Worm (Caenorhabditis elegans): ENCODE measurements around the gene cox-6B.

cox-6B gene

DNA sequence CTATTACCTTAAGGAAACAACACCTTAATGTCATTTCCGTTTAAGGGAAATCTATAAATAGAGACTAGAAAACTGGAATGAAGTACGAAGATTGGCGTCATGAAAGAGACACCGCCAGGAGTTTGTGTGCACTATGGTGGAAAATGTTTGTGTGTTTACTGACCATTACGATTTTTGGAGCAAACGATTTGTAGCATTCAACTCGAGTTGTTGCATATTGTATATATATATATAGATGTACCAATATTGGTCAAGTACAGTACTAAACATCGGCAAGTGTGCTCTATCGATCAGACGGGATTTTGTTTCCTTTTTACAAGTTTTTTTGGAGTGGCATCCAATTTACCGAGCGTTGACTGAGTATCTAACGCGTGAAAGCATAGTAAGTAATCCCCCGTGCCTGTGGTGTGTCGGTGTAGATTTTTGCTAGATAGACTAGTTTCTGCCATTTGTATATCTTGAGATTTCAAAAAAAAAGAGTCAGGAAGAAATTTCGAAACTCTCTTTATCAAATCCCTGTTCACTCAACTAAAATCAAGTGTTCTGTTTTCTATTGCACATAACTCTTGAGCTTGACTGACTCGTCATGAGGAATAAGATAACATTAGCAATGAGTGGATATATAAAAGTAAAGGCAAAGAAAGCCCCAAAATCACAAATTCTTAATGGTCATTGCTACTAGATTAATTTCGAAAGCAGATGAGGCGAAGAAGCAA, 102.5 kb downstream of the cox-6B start, which contains the start of the genes twk-45 and Y71H2AM.25:
Gene twk-45, minus strand, starts transcription at position 101 of the 716 bp plus-strand sequence.
Gene Y71H2AM.25, plus strand, starts transcription at position 666 of the 716 bp plus-strand sequence.
- no peak for TF ChIP-seq nhr-237 (tag; optimal IDR thresholded peaks at IDR 0.05)
- TF ChIP-seq mls-2 (tag; optimal IDR thresholded peaks at IDR 0.05) = no peak
- TF ChIP-seq flh-1 (GFP tag; optimal IDR thresholded peaks at IDR 0.05) = no peak
- no peak for TF ChIP-seq sptf-1 (tag; optimal IDR thresholded peaks at IDR 0.05)
- TF ChIP-seq hlh-1 (tag; optimal IDR thresholded peaks at IDR 0.05) = no peak
- no peak for TF ChIP-seq tbx-8 (GFP tag; optimal IDR thresholded peaks at IDR 0.05)
- TF ChIP-seq M03D4.4 (tag; optimal IDR thresholded peaks at IDR 0.05) = no peak
- no peak for TF ChIP-seq ztf-11 (tag; optimal IDR thresholded peaks at IDR 0.05)
- TF ChIP-seq snpc-4 (tag; optimal IDR thresholded peaks at IDR 0.05) = no peak
- TF ChIP-seq unc-39 (tag; optimal IDR thresholded peaks at IDR 0.05) = no peak
- TF ChIP-seq lin-13 (tag; optimal IDR thresholded peaks at IDR 0.05) = no peak
- no peak for TF ChIP-seq ceh-39 (tag; optimal IDR thresholded peaks at IDR 0.05)
- TF ChIP-seq drap-1 (GFP tag; optimal IDR thresholded peaks at IDR 0.05) = no peak
- no peak for TF ChIP-seq nhr-12 (tag; optimal IDR thresholded peaks at IDR 0.05)

DNA sequence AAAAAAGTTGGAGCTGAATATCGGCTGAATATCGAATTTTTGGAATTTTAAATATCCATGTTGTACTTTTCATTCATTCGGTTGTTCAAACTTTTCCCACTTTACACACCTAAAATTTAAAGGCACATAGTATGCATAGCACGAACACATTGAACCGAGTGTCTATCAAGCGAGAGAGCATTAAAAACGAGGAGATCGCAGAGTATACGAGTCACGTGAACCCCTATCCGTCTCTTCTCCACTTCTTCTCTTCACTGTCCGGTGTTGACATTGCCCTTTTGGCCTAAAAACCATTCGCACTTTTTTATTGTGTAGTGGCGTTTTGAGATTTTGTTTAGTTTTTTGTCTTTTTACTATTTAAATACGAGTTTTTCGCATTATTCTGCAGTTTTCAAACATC, 105.0 kb downstream of the cox-6B start:
- peak; percentile 49 for TF ChIP-seq nhr-2 (tag; optimal IDR thresholded peaks at IDR 0.05)
- TF ChIP-seq unc-62 (GFP tag; optimal IDR thresholded peaks at IDR 0.05) = peak; percentile 17
- no peak for TF ChIP-seq unc-39 (tag; optimal IDR thresholded peaks at IDR 0.05)
- no peak for TF ChIP-seq hlh-1 (tag; optimal IDR thresholded peaks at IDR 0.05)
- no peak for TF ChIP-seq snpc-4 (tag; optimal IDR thresholded peaks at IDR 0.05)
- TF ChIP-seq nhr-12 (tag; optimal IDR thresholded peaks at IDR 0.05) = no peak
- TF ChIP-seq ham-2 (GFP tag; optimal IDR thresholded peaks at IDR 0.05) = no peak
- no peak for TF ChIP-seq nhr-76 (tag; optimal IDR thresholded peaks at IDR 0.05)
- TF ChIP-seq flh-1 (GFP tag; optimal IDR thresholded peaks at IDR 0.05) = no peak
- TF ChIP-seq blmp-1 (tag; optimal IDR thresholded peaks at IDR 0.05) = no peak
- TF ChIP-seq lin-13 (tag; optimal IDR thresholded peaks at IDR 0.05) = no peak
- TF ChIP-seq nhr-237 (tag; optimal IDR thresholded peaks at IDR 0.05) = no peak
- no peak for TF ChIP-seq elt-1 (tag; optimal IDR thresholded peaks at IDR 0.05; ENCODE audit: borderline replicate concordance, insufficient read depth)
- no peak for TF ChIP-seq bed-3 (GFP tag; optimal IDR thresholded peaks at IDR 0.05)
- no peak for TF ChIP-seq mls-2 (tag; optimal IDR thresholded peaks at IDR 0.05)
- TF ChIP-seq tbx-8 (GFP tag; optimal IDR thresholded peaks at IDR 0.05) = no peak
- TF ChIP-seq unc-120 (tag; optimal IDR thresholded peaks at IDR 0.05; ENCODE audit: poor library complexity, severe bottlenecking) = no peak
- no peak for TF ChIP-seq sptf-1 (tag; optimal IDR thresholded peaks at IDR 0.05)
- no peak for TF ChIP-seq cnd-1 (tag; optimal IDR thresholded peaks at IDR 0.05)
- no peak for TF ChIP-seq elt-3 (tag; optimal IDR thresholded peaks at IDR 0.05)
- TF ChIP-seq pha-4 (tag; optimal IDR thresholded peaks at IDR 0.05) = peak; percentile 34
- TF ChIP-seq lsy-2 (tag; optimal IDR thresholded peaks at IDR 0.05) = no peak
- no peak for TF ChIP-seq ceh-39 (tag; optimal IDR thresholded peaks at IDR 0.05)
- no peak for TF ChIP-seq mab-5 (tag; optimal IDR thresholded peaks at IDR 0.05)

DNA sequence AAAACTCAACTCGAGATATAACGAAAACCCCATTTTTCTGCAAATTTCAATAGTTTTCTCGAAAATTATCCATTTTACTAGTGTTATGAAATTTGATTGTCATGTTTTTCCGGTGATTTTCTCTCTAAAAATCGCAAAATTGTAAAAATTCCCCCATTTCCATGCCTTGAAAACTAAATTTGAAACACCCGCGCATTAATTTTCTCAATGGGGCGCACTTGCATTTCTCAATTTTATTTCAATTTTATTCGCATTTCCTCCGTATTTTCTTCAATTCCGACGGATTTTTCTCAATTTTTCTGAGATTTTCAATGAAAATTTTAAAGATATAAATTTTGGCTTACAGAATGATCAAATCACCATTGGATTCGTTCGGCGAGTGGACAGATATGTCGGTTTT, 105.6 kb downstream of the cox-6B start, which contains the start of gene Y71H2AM.3:
Gene Y71H2AM.3, plus strand, starts transcription at position 347 of the 400 bp plus-strand sequence.
- peak; percentile 35 for TF ChIP-seq nhr-237 (tag; optimal IDR thresholded peaks at IDR 0.05)
- TF ChIP-seq lsy-2 (tag; optimal IDR thresholded peaks at IDR 0.05) = peak; percentile 1
- no peak for TF ChIP-seq ham-2 (GFP tag; optimal IDR thresholded peaks at IDR 0.05)
- TF ChIP-seq pha-4 (tag; optimal IDR thresholded peaks at IDR 0.05) = no peak
- TF ChIP-seq blmp-1 (tag; optimal IDR thresholded peaks at IDR 0.05) = no peak
- no peak for TF ChIP-seq elt-1 (tag; optimal IDR thresholded peaks at IDR 0.05; ENCODE audit: borderline replicate concordance, insufficient read depth)
- no peak for TF ChIP-seq lin-32 (GFP tag; optimal IDR thresholded peaks at IDR 0.05)
- TF ChIP-seq ces-1 (GFP tag; optimal IDR thresholded peaks at IDR 0.05) = peak; percentile 66
- no peak for TF ChIP-seq sptf-1 (tag; optimal IDR thresholded peaks at IDR 0.05)
- no peak for TF ChIP-seq mls-2 (tag; optimal IDR thresholded peaks at IDR 0.05)
- TF ChIP-seq drap-1 (GFP tag; optimal IDR thresholded peaks at IDR 0.05) = no peak
- TF ChIP-seq sem-2 (GFP tag; optimal IDR thresholded peaks at IDR 0.05) = no peak
- TF ChIP-seq cnd-1 (tag; optimal IDR thresholded peaks at IDR 0.05) = no peak
- TF ChIP-seq snpc-4 (tag; optimal IDR thresholded peaks at IDR 0.05) = no peak
- no peak for TF ChIP-seq elt-3 (tag; optimal IDR thresholded peaks at IDR 0.05)
- TF ChIP-seq bed-3 (GFP tag; optimal IDR thresholded peaks at IDR 0.05) = no peak
- TF ChIP-seq unc-120 (tag; optimal IDR thresholded peaks at IDR 0.05; ENCODE audit: poor library complexity, severe bottlenecking) = no peak
- TF ChIP-seq zip-8 (tag; optimal IDR thresholded peaks at IDR 0.05) = no peak

DNA sequence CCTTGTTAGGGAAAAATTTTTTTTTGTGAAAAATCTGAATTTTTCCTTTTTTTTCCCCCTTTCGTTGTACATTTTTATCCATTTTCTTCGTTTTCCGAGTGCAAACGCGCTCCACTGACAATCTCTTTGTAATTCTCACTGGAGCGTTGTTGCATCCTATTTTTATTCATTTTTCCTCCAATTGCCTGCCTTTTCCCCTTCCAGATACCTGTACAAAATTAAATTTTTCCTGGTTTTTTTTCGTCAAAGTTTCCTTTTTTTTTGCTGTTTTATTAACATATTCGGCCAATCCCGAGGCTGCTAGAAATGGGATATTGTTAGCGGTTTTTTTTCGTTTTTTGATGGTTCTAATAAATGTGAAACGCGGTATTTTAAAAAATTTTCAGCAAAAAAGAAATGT, 111.9 kb downstream of the cox-6B start:
- TF ChIP-seq nhr-28 (tag; optimal IDR thresholded peaks at IDR 0.05) (no peak), blmp-1 (tag; optimal IDR thresholded peaks at IDR 0.05) (no peak)

Data from whole organism, mixed stage, embryonic.